Worm (Caenorhabditis elegans): ENCODE results near the gene anp-1.

ce11 chrV:12877579-12877978 is 18.3 kb downstream of the anp-1 start:
- no peak for TF ChIP-seq nhr-6 (tag; optimal IDR thresholded peaks at IDR 0.05)
- TF ChIP-seq ama-1 (optimal IDR thresholded peaks at IDR 0.05): no peak
- no peak for TF ChIP-seq nhr-11 (tag; optimal IDR thresholded peaks at IDR 0.05)
- TF ChIP-seq nhr-21 (tag; optimal IDR thresholded peaks at IDR 0.05): no peak
- no peak for TF ChIP-seq ceh-82 (tag; optimal IDR thresholded peaks at IDR 0.05)
- no peak for TF ChIP-seq unc-39 (tag; optimal IDR thresholded peaks at IDR 0.05)
- TF ChIP-seq nhr-77 (tag; optimal IDR thresholded peaks at IDR 0.05): no peak
- no peak for TF ChIP-seq unc-62 (GFP tag; optimal IDR thresholded peaks at IDR 0.05)
